Fruit fly (Drosophila melanogaster) whole organism, pupa: ENCODE measurements around the gene vrs.

ENCODE experiments used
- CG15710 ChIP-seq: fragments of 200-800 bp; sonication (Bioruptor generic); optimal IDR thresholded peaks from 2 replicates; lab custom pipeline; 2018; ENCODE audit warnings: missing biosample characterization, mild to moderate bottlenecking, missing genetic modification characterization, moderate library complexity
- CG34367 ChIP-seq: fragments of 200-800 bp; sonication (Bioruptor generic); optimal IDR thresholded peaks from 2 replicates; lab custom pipeline; 2018; ENCODE audit warnings: missing biosample characterization, mild to moderate bottlenecking, missing genetic modification characterization
- CG8301 ChIP-seq: fragments of 200-800 bp; sonication (Bioruptor generic); optimal IDR thresholded peaks from 2 replicates; lab custom pipeline; 2018; ENCODE audit warnings: missing biosample characterization, mild to moderate bottlenecking, missing genetic modification characterization
- CG9948 ChIP-seq: fragments of 200-800 bp; sonication (Bioruptor generic); optimal IDR thresholded peaks from 2 replicates; lab custom pipeline; 2018; ENCODE audit warnings: missing biosample characterization, mild to moderate bottlenecking, missing genetic modification characterization, moderate library complexity
- EcR ChIP-seq: fragments of 200-800 bp; sonication (Bioruptor generic); optimal IDR thresholded peaks from 3 replicates; lab custom pipeline; 2019; ENCODE audit warnings: missing biosample characterization, missing genetic modification characterization, mild to moderate bottlenecking, moderate library complexity, missing genetic modification reagents
- Pif1A ChIP-seq: fragments of 200-800 bp; sonication (Bioruptor generic); optimal IDR thresholded peaks from 3 replicates; lab custom pipeline; 2016; ENCODE audit warnings: missing biosample characterization, missing genetic modification characterization
- Pif1B ChIP-seq: fragments of 200-800 bp; sonication (Bioruptor generic); optimal IDR thresholded peaks from 3 replicates; lab custom pipeline; 2016; ENCODE audit warnings: missing biosample characterization, missing genetic modification characterization
- rn ChIP-seq: fragments of 200-800 bp; sonication (Bioruptor generic); IDR thresholded peaks from 2 replicates; pipeline ENCODE4 v1.3.6; 2022; ENCODE audit warnings: missing biosample characterization, missing genetic modification characterization

- TF ChIP-seq CG15710 (tag; lab: Kevin White, UChicago) = no peak
- TF ChIP-seq CG8301 (tag; lab: Kevin White, UChicago) = no peak
- no peak for TF ChIP-seq EcR (GFP tag; lab: Kevin White, UChicago)
- no peak for TF ChIP-seq rn (GFP tag; lab: Robert Waterston, UW)
- no peak for TF ChIP-seq Pif1A (GFP tag; lab: Kevin White, UChicago)
- no peak for TF ChIP-seq CG34367 (tag; lab: Kevin White, UChicago)
- TF ChIP-seq CG9948 (tag; lab: Kevin White, UChicago) = no peak
- TF ChIP-seq Pif1B (GFP tag; lab: Kevin White, UChicago) = no peak
Observed at dm6 chr3R:12448344-12448743, 891 bp downstream of the vrs start.
